Worm (Caenorhabditis elegans): ENCODE measurements around the gene cbp-1.

Gene cbp-1

ce11 chrIII:9766175-9766574, at the start of gene cbp-1:
cbp-1 (plus strand) TSS chrIII:9766509.
- TF ChIP-seq him-1 (tag; optimal IDR thresholded peaks at IDR 0.05) (no peak), dao-5 (tag; optimal IDR thresholded peaks at IDR 0.05) (no peak), W03F9.2 (tag; optimal IDR thresholded peaks at IDR 0.05) (no peak)

ce11 chrIII:9717243-9717642, 49.1 kb upstream of the cbp-1 start:
- TF ChIP-seq dao-5 (tag; optimal IDR thresholded peaks at IDR 0.05) = peak; percentile 32
- TF ChIP-seq W03F9.2 (tag; optimal IDR thresholded peaks at IDR 0.05) = peak; percentile 32
- no peak for TF ChIP-seq him-1 (tag; optimal IDR thresholded peaks at IDR 0.05)

- TF ChIP-seq him-1 (tag; optimal IDR thresholded peaks at IDR 0.05) (no peak), dao-5 (tag; optimal IDR thresholded peaks at IDR 0.05) (no peak), W03F9.2 (tag; optimal IDR thresholded peaks at IDR 0.05) (no peak)
Observed at ce11 chrIII:9720191-9720590, 46.1 kb upstream of the cbp-1 start, which contains the start of gene ncx-7. ncx-7 (minus strand) TSS chrIII:9720291.

ce11 chrIII:9721991-9722390, 44.3 kb upstream of the cbp-1 start:
- TF ChIP-seq W03F9.2 (tag; optimal IDR thresholded peaks at IDR 0.05) = no peak
- TF ChIP-seq him-1 (tag; optimal IDR thresholded peaks at IDR 0.05) = no peak
- TF ChIP-seq dao-5 (tag; optimal IDR thresholded peaks at IDR 0.05) = no peak

ce11 chrIII:9725114-9725513, 41.2 kb upstream of the cbp-1 start, which contains the start of gene clec-162:
clec-162 (minus strand) TSS chrIII:9725214.
- no peak for TF ChIP-seq him-1 (tag; optimal IDR thresholded peaks at IDR 0.05)
- TF ChIP-seq dao-5 (tag; optimal IDR thresholded peaks at IDR 0.05) = no peak
- no peak for TF ChIP-seq W03F9.2 (tag; optimal IDR thresholded peaks at IDR 0.05)

- TF ChIP-seq dao-5 (tag; optimal IDR thresholded peaks at IDR 0.05) (no peak), W03F9.2 (tag; optimal IDR thresholded peaks at IDR 0.05) (no peak)
Observed at ce11 chrIII:9727439-9727838, 38.9 kb upstream of the cbp-1 start, which contains the start of gene C07A9.12. C07A9.12 (minus strand) TSS chrIII:9727539.

- no peak for TF ChIP-seq him-1 (tag; optimal IDR thresholded peaks at IDR 0.05)
- TF ChIP-seq W03F9.2 (tag; optimal IDR thresholded peaks at IDR 0.05) = no peak
- TF ChIP-seq dao-5 (tag; optimal IDR thresholded peaks at IDR 0.05) = no peak
Observed at ce11 chrIII:9730407-9730806, 35.9 kb upstream of the cbp-1 start.

- no peak for TF ChIP-seq W03F9.2 (tag; optimal IDR thresholded peaks at IDR 0.05)
- TF ChIP-seq dao-5 (tag; optimal IDR thresholded peaks at IDR 0.05) = no peak
- no peak for TF ChIP-seq him-1 (tag; optimal IDR thresholded peaks at IDR 0.05)
Observed at ce11 chrIII:9731313-9731912, 34.9 kb upstream of the cbp-1 start.

ce11 chrIII:9733333-9733732, 33.0 kb upstream of the cbp-1 start:
- no peak for TF ChIP-seq him-1 (tag; optimal IDR thresholded peaks at IDR 0.05)
- TF ChIP-seq W03F9.2 (tag; optimal IDR thresholded peaks at IDR 0.05) = no peak
- no peak for TF ChIP-seq dao-5 (tag; optimal IDR thresholded peaks at IDR 0.05)

- TF ChIP-seq dao-5 (tag; optimal IDR thresholded peaks at IDR 0.05) (no peak), W03F9.2 (tag; optimal IDR thresholded peaks at IDR 0.05) (no peak), him-1 (tag; optimal IDR thresholded peaks at IDR 0.05) (no peak)
Observed at ce11 chrIII:9734030-9734429, 32.3 kb upstream of the cbp-1 start.

ce11 chrIII:9735857-9736256, 30.5 kb upstream of the cbp-1 start, which contains the start of gene dao-6:
dao-6 (minus strand) TSS chrIII:9736201.
- TF ChIP-seq W03F9.2 (tag; optimal IDR thresholded peaks at IDR 0.05) (no peak), him-1 (tag; optimal IDR thresholded peaks at IDR 0.05) (no peak), dao-5 (tag; optimal IDR thresholded peaks at IDR 0.05) (no peak)

ce11 chrIII:9738954-9739353, 27.4 kb upstream of the cbp-1 start, which contains the start of gene hlh-4:
hlh-4 (minus strand) TSS chrIII:9739054.
- TF ChIP-seq W03F9.2 (tag; optimal IDR thresholded peaks at IDR 0.05) = no peak
- TF ChIP-seq him-1 (tag; optimal IDR thresholded peaks at IDR 0.05) = no peak
- TF ChIP-seq dao-5 (tag; optimal IDR thresholded peaks at IDR 0.05) = no peak

ce11 chrIII:9740663-9741062, 25.6 kb upstream of the cbp-1 start:
- TF ChIP-seq him-1 (tag; optimal IDR thresholded peaks at IDR 0.05) = no peak
- TF ChIP-seq W03F9.2 (tag; optimal IDR thresholded peaks at IDR 0.05) = no peak
- no peak for TF ChIP-seq dao-5 (tag; optimal IDR thresholded peaks at IDR 0.05)

ce11 chrIII:9741985-9742384, 24.3 kb upstream of the cbp-1 start:
- TF ChIP-seq dao-5 (tag; optimal IDR thresholded peaks at IDR 0.05) (no peak), him-1 (tag; optimal IDR thresholded peaks at IDR 0.05) (no peak), W03F9.2 (tag; optimal IDR thresholded peaks at IDR 0.05) (no peak)

- no peak for TF ChIP-seq dao-5 (tag; optimal IDR thresholded peaks at IDR 0.05)
- no peak for TF ChIP-seq W03F9.2 (tag; optimal IDR thresholded peaks at IDR 0.05)
- no peak for TF ChIP-seq him-1 (tag; optimal IDR thresholded peaks at IDR 0.05)
Observed at ce11 chrIII:9743239-9743638, 23.1 kb upstream of the cbp-1 start, which contains the start of gene T05G5.1. T05G5.1 (minus strand) TSS chrIII:9743339.

Data from whole organism, L4/young adult.